Worm (Caenorhabditis elegans): ENCODE results near the gene gst-19.
"Not testable (repeated sequence)": the region's sequence is repeated elsewhere in the genome, so short reads cannot be mapped to it uniquely, and the experiment has no call there.

gst-19 gene

ce11 chrII:13664993-13665680 lies 38.2 kb upstream of the gst-19 start:
- peak; percentile 49 for TF ChIP-seq egl-27 (tag; optimal IDR thresholded peaks at IDR 0.05)
- TF ChIP-seq nhr-21 (tag; optimal IDR thresholded peaks at IDR 0.05), result no peak
- TF ChIP-seq ceh-82 (tag; optimal IDR thresholded peaks at IDR 0.05), result no peak
- peak; percentile 38 for TF ChIP-seq sma-3 (GFP tag; optimal IDR thresholded peaks at IDR 0.05)
- TF ChIP-seq peb-1 (tag; optimal IDR thresholded peaks at IDR 0.05), result no peak
- peak; percentile 90 for TF ChIP-seq fos-1 (tag; optimal IDR thresholded peaks at IDR 0.05)
- TF ChIP-seq gmeb-1 (tag; optimal IDR thresholded peaks at IDR 0.05), result peak; percentile 28
- no peak for TF ChIP-seq lin-39 (tag; optimal IDR thresholded peaks at IDR 0.05)
- TF ChIP-seq crh-2 (tag; optimal IDR thresholded peaks at IDR 0.05), result peak; percentile 73
- peak; percentile 85 for TF ChIP-seq sma-9 (GFP tag; optimal IDR thresholded peaks at IDR 0.05)
- TF ChIP-seq sma-9 (tag; optimal IDR thresholded peaks at IDR 0.05), result no peak
- no peak for TF ChIP-seq R02D3.7 (tag; optimal IDR thresholded peaks at IDR 0.05)
- TF ChIP-seq dmd-4 (tag; optimal IDR thresholded peaks at IDR 0.05), result no peak
- peak in 1 of 2 experiments; percentile 37 for TF ChIP-seq lsy-2 (tag; optimal IDR thresholded peaks at IDR 0.05)

- TF ChIP-seq crh-2 (tag; optimal IDR thresholded peaks at IDR 0.05) (peak; percentile 73), sma-3 (GFP tag; optimal IDR thresholded peaks at IDR 0.05) (peak; percentile 45), lsy-2 (tag; optimal IDR thresholded peaks at IDR 0.05) (peak in 1 of 2 experiments; percentile 63), R02D3.7 (tag; optimal IDR thresholded peaks at IDR 0.05) (no peak), fos-1 (tag; optimal IDR thresholded peaks at IDR 0.05) (peak; percentile 66), nhr-21 (tag; optimal IDR thresholded peaks at IDR 0.05) (peak; percentile 16), ztf-4 (tag; optimal IDR thresholded peaks at IDR 0.05) (no peak), gmeb-1 (tag; optimal IDR thresholded peaks at IDR 0.05) (peak; percentile 13), sma-9 (GFP tag; optimal IDR thresholded peaks at IDR 0.05) (peak; percentile 61), sma-9 (tag; optimal IDR thresholded peaks at IDR 0.05) (no peak)
Observed at ce11 chrII:13664416-13664815, 37.5 kb upstream of the gst-19 start.

ce11 chrII:13661990-13662389 lies 35.0 kb upstream of the gst-19 start, which contains the start of gene C31C9.6:
C31C9.6 (minus strand) TSS chrII:13662090.
- not testable (repeated sequence) for TF ChIP-seq ztf-4 (tag; optimal IDR thresholded peaks at IDR 0.05); Y55F3AM.14 (GFP tag; optimal IDR thresholded peaks at IDR 0.05); ama-1 (optimal IDR thresholded peaks at IDR 0.05)

- TF ChIP-seq sma-9 (GFP tag; optimal IDR thresholded peaks at IDR 0.05); sma-9 (tag; optimal IDR thresholded peaks at IDR 0.05); fos-1 (tag; optimal IDR thresholded peaks at IDR 0.05); blmp-1 (tag; optimal IDR thresholded peaks at IDR 0.05; ENCODE audit: insufficient read depth): not testable (repeated sequence)
Observed at ce11 chrII:13654723-13655122, 27.8 kb upstream of the gst-19 start, which contains the start of gene C31C9.9. C31C9.9 (plus strand) TSS chrII:13655023.

ce11 chrII:13648230-13648629 lies 21.3 kb upstream of the gst-19 start, which contains the start of gene fbxa-169:
fbxa-169 (plus strand) TSS chrII:13648530.
- no peak for TF ChIP-seq ama-1 (optimal IDR thresholded peaks at IDR 0.05)
- no peak for TF ChIP-seq nhr-25 (tag; optimal IDR thresholded peaks at IDR 0.05)

- TF ChIP-seq unc-55 (GFP tag; optimal IDR thresholded peaks at IDR 0.05), result peak; percentile 16
- peak; percentile 4 for TF ChIP-seq fos-1 (tag; optimal IDR thresholded peaks at IDR 0.05)
- TF ChIP-seq unc-39 (tag; optimal IDR thresholded peaks at IDR 0.05), result no peak
Observed at ce11 chrII:13641311-13641710, 14.4 kb upstream of the gst-19 start, which contains the start of gene fbxa-167. fbxa-167 (plus strand) TSS chrII:13641489.

- no peak for TF ChIP-seq nhr-129 (tag; optimal IDR thresholded peaks at IDR 0.05)
- peak; percentile 49 for TF ChIP-seq crh-2 (tag; optimal IDR thresholded peaks at IDR 0.05)
- no peak for TF ChIP-seq gmeb-1 (tag; optimal IDR thresholded peaks at IDR 0.05)
- TF ChIP-seq nhr-11 (tag; optimal IDR thresholded peaks at IDR 0.05), result no peak
- peak; percentile 1 for TF ChIP-seq blmp-1 (tag; optimal IDR thresholded peaks at IDR 0.05; ENCODE audit: insufficient read depth)
- no peak for TF ChIP-seq nhr-6 (tag; optimal IDR thresholded peaks at IDR 0.05)
- TF ChIP-seq zag-1 (tag; optimal IDR thresholded peaks at IDR 0.05), result no peak
- TF ChIP-seq elt-1 (tag; optimal IDR thresholded peaks at IDR 0.05), result no peak
- TF ChIP-seq snpc-4 (tag; optimal IDR thresholded peaks at IDR 0.05), result no peak
- peak; percentile 50 for TF ChIP-seq unc-55 (GFP tag; optimal IDR thresholded peaks at IDR 0.05)
- TF ChIP-seq egl-27 (tag; optimal IDR thresholded peaks at IDR 0.05), result no peak
- no peak for TF ChIP-seq lin-39 (tag; optimal IDR thresholded peaks at IDR 0.05)
- TF ChIP-seq lsy-2 (tag; optimal IDR thresholded peaks at IDR 0.05), result peak in 1 of 2 experiments; percentile 38
- peak; percentile 39 for TF ChIP-seq F13H6.1 (tag; optimal IDR thresholded peaks at IDR 0.05)
- no peak for TF ChIP-seq Y55F3AM.14 (GFP tag; optimal IDR thresholded peaks at IDR 0.05)
- TF ChIP-seq ZK546.5 (tag; optimal IDR thresholded peaks at IDR 0.05), result no peak
- no peak for TF ChIP-seq mab-5 (tag; optimal IDR thresholded peaks at IDR 0.05)
- no peak for TF ChIP-seq nhr-23 (tag; optimal IDR thresholded peaks at IDR 0.05)
- no peak for TF ChIP-seq sem-4 (tag; optimal IDR thresholded peaks at IDR 0.05)
- no peak for TF ChIP-seq unc-62 (GFP tag; optimal IDR thresholded peaks at IDR 0.05)
- no peak for TF ChIP-seq ztf-11 (tag; optimal IDR thresholded peaks at IDR 0.05)
- no peak for TF ChIP-seq mbf-1 (tag; optimal IDR thresholded peaks at IDR 0.05)
- no peak for TF ChIP-seq ztf-4 (tag; optimal IDR thresholded peaks at IDR 0.05)
- TF ChIP-seq R02D3.7 (tag; optimal IDR thresholded peaks at IDR 0.05), result no peak
- TF ChIP-seq nhr-77 (tag; optimal IDR thresholded peaks at IDR 0.05), result no peak
- peak; percentile 85 for TF ChIP-seq sma-9 (GFP tag; optimal IDR thresholded peaks at IDR 0.05)
- TF ChIP-seq sma-9 (tag; optimal IDR thresholded peaks at IDR 0.05), result no peak
- peak; percentile 49 for TF ChIP-seq nhr-25 (tag; optimal IDR thresholded peaks at IDR 0.05)
Observed at ce11 chrII:13640210-13640609, 13.3 kb upstream of the gst-19 start.
